Fruit fly (Drosophila melanogaster): ENCODE results near the gene ringer.

The ringer gene

dm6 chr3L:16359219-16359748 is at the start of gene ringer:
Gene ringer (minus strand): TSS chr3L:16359428.
- TF ChIP-seq pdm3 (GFP tag; optimal IDR thresholded peaks at IDR 0.05) (no peak), Eip78C (GFP tag) (peak; percentile 71)

dm6 chr3L:16407815-16408608 is 48.8 kb upstream of the ringer start:
- TF ChIP-seq CG10631 (GFP tag; optimal IDR thresholded peaks at IDR 0.05), result peak; percentile 40
- TF ChIP-seq Ets21C (GFP tag; optimal IDR thresholded peaks at IDR 0.05), result no peak
- peak; percentile 75 for TF ChIP-seq svp (GFP tag)
- TF ChIP-seq Eip93F (GFP tag; optimal IDR thresholded peaks at IDR 0.05), result no peak
- TF ChIP-seq Eip78C (GFP tag), result no peak

dm6 chr3L:16402253-16402652 is 43.0 kb upstream of the ringer start:
- TF ChIP-seq svp (GFP tag) (peak; percentile 60), Ets21C (GFP tag; optimal IDR thresholded peaks at IDR 0.05) (no peak)

- TF ChIP-seq CG11902 (GFP tag; optimal IDR thresholded peaks at IDR 0.05) (no peak), CG15336 (GFP tag; IDR thresholded peaks at IDR 0.05) (no peak), Gug (GFP tag; IDR thresholded peaks at IDR 0.05) (no peak), Lpt (GFP tag; optimal IDR thresholded peaks at IDR 0.05) (no peak), topi (GFP tag; optimal IDR thresholded peaks at IDR 0.05) (no peak), CG1621 (tag; optimal IDR thresholded peaks at IDR 0.05) (no peak), acj6 (GFP tag; optimal IDR thresholded peaks at IDR 0.05) (no peak), Sox102F (GFP tag; optimal IDR thresholded peaks at IDR 0.05) (no peak), Met (GFP tag; optimal IDR thresholded peaks at IDR 0.05) (no peak), CG32006 (GFP tag; optimal IDR thresholded peaks at IDR 0.05) (no peak), CG6276 (GFP tag; optimal IDR thresholded peaks at IDR 0.05) (no peak), CG6163 (GFP tag; IDR thresholded peaks at IDR 0.05) (no peak), OdsH (GFP tag; optimal IDR thresholded peaks at IDR 0.05) (no peak), Ets21C (GFP tag; optimal IDR thresholded peaks at IDR 0.05) (no peak), CG8632 (GFP tag; optimal IDR thresholded peaks at IDR 0.05) (no peak), CG8119 (GFP tag; IDR thresholded peaks at IDR 0.05) (no peak), CG16779 (tag; optimal IDR thresholded peaks at IDR 0.05) (no peak), CG10631 (GFP tag; optimal IDR thresholded peaks at IDR 0.05) (no peak), CG6808 (GFP tag; optimal IDR thresholded peaks at IDR 0.05) (no peak), CG3919 (GFP tag; optimal IDR thresholded peaks at IDR 0.05) (no peak)
Measured at dm6 chr3L:16400175-16400574, 40.9 kb upstream of the ringer start, which contains the start of gene CG44836. Gene CG44836 (minus strand): TSS chr3L:16400275.

dm6 chr3L:16394506-16394905 is 35.3 kb upstream of the ringer start, which contains the start of gene Gagr:
Gene Gagr (plus strand): TSS chr3L:16394586.
- TF ChIP-seq pdm3 (GFP tag; optimal IDR thresholded peaks at IDR 0.05) (no peak), Eip93F (GFP tag; optimal IDR thresholded peaks at IDR 0.05) (no peak), esn (GFP tag; optimal IDR thresholded peaks at IDR 0.05) (no peak), vri (GFP tag; optimal IDR thresholded peaks at IDR 0.05) (no peak), CG3032 (tag; optimal IDR thresholded peaks at IDR 0.05) (no peak), svp (GFP tag) (peak; percentile 22), Gug (GFP tag; IDR thresholded peaks at IDR 0.05) (no peak)

- TF ChIP-seq CG3919 (GFP tag; optimal IDR thresholded peaks at IDR 0.05), result no peak
- no peak for TF ChIP-seq CG31627 (GFP tag; optimal IDR thresholded peaks at IDR 0.05)
- TF ChIP-seq CG1621 (tag; optimal IDR thresholded peaks at IDR 0.05), result no peak
- peak; percentile 65 for TF ChIP-seq fkh (GFP tag; optimal IDR thresholded peaks at IDR 0.05)
- TF ChIP-seq CG3032 (tag; optimal IDR thresholded peaks at IDR 0.05), result no peak
Measured at dm6 chr3L:16393700-16394099, 34.5 kb upstream of the ringer start.

Measured in whole organism, prepupa.